Fruit fly (Drosophila melanogaster): Measurements from ENCODE around the gene NijA.

DNA sequence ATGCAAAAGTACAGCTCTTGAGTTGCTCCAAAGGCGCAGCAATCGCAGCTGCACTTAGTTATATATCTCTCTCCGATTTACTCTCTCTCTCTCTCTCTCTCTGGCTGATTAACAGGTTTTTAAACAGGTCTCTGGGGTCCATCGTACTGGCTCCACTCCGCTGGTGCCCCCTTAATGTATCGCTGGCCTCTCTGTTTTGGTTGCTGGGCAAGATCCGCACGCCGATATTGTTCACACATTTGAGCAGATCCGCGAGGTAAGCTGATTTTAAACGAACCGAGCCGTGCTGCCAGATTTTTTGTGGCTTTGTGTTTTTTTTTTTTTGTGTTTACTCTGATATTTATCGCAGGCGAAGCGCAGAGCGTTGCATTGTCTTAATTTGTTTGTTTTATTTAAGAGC is 46.1 kb upstream of the NijA start:
- TF ChIP-seq CG8478 (optimal IDR thresholded peaks at IDR 0.05) (no peak), CTCF (optimal IDR thresholded peaks at IDR 0.05) (no peak)
